Worm (Caenorhabditis elegans) whole organism, late embryonic: ENCODE results near the gene T10D4.7.

Source experiments
- F13H6.1 ChIP-seq: sonication (generic microtip); optimal IDR thresholded peaks from 2 replicates; lab custom pipeline; 2016; ENCODE audit warnings: missing genetic modification characterization, missing compliant biosample characterization
- ama-1 ChIP-seq: fragments of 150-350 bp; optimal IDR thresholded peaks from 2 replicates; lab custom pipeline; 2014
- ceh-2 ChIP-seq: sonication (generic microtip); optimal IDR thresholded peaks from 2 replicates; lab custom pipeline; 2016; ENCODE audit warnings: missing genotype, missing genetic modification characterization, missing compliant biosample characterization
- che-1 ChIP-seq: sonication (generic microtip); optimal IDR thresholded peaks from 2 replicates; lab custom pipeline; 2016; ENCODE audit warnings: mild to moderate bottlenecking, missing genetic modification characterization, missing compliant biosample characterization
- dve-1 ChIP-seq: sonication (generic microtip); optimal IDR thresholded peaks from 2 replicates; lab custom pipeline; 2017; ENCODE audit warnings: antibody characterized with exemption, mild to moderate bottlenecking, missing genetic modification characterization, missing compliant biosample characterization
- hlh-15 ChIP-seq: sonication (generic microtip); optimal IDR thresholded peaks from 2 replicates; lab custom pipeline; 2016; ENCODE audit warnings: missing genetic modification characterization, missing compliant biosample characterization
- nhr-11 ChIP-seq: fragments of 150-350 bp; optimal IDR thresholded peaks from 2 replicates; lab custom pipeline; 2014; ENCODE audit warnings: missing biosample characterization, missing genetic modification characterization
- pha-4 ChIP-seq: fragments of 150-350 bp; optimal IDR thresholded peaks from 2 replicates; lab custom pipeline; 2018; ENCODE audit warnings: missing biosample characterization, missing genetic modification reagents, missing genetic modification characterization
- pqm-1 ChIP-seq: sonication (generic microtip); optimal IDR thresholded peaks from 2 replicates; lab custom pipeline; 2016; ENCODE audit warnings: missing genetic modification characterization, missing compliant biosample characterization
- zip-5 ChIP-seq: sonication (generic microtip); optimal IDR thresholded peaks from 2 replicates; lab custom pipeline; 2016; ENCODE audit warnings: missing genetic modification characterization, missing compliant biosample characterization

ce11 chrII:3108101-3108500 lies 9.5 kb upstream of the T10D4.7 start:
- TF ChIP-seq ama-1 (lab: Kevin White, UChicago) = no peak
- no peak for TF ChIP-seq ceh-2 (tag; lab: Kevin White, UChicago)
- TF ChIP-seq hlh-15 (tag; lab: Kevin White, UChicago) = no peak
- no peak for TF ChIP-seq pqm-1 (tag; lab: Kevin White, UChicago)
- TF ChIP-seq dve-1 (tag; lab: Kevin White, UChicago) = no peak
- no peak for TF ChIP-seq F13H6.1 (tag; lab: Kevin White, UChicago)
- TF ChIP-seq pha-4 (tag; lab: Kevin White, UChicago) = no peak
- no peak for TF ChIP-seq nhr-11 (tag; lab: Kevin White, UChicago)
- no peak for TF ChIP-seq che-1 (tag; lab: Kevin White, UChicago)
- TF ChIP-seq zip-5 (tag; lab: Kevin White, UChicago) = no peak
